Fruit fly (Drosophila melanogaster): Measurements from ENCODE around the gene Galk.

The Galk gene

DNA sequence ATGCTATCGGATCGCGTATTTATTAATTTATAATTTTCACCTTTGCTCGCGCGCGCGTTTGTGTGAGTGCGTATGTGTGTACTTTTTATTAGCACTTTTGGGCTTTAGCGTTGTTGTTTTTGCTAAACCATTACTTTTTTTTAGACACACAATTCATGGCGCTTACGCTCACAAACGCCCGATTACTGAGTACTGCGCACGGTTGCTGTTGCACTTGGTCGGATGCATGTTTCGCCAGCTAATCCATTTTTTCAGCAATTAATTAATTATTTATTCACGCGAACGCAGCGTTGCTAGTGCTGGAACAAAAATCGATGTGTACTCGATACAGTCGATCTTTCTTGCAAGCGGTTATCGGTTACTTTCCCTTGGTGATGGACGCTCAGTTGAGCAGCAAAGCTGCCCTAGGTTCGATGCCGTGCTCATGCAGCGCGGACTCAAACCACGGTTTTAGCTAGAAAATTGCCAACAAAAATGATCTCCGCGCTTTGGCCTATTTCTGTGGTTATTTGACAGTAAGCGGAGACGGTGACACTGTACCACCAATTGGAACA, 11.9 kb upstream of the Galk start, which contains the start of the genes smg and CG5087 (continued):
- peak; percentile 2 for TF ChIP-seq Six4 (GFP tag; optimal IDR thresholded peaks at IDR 0.05)
- no peak for TF ChIP-seq Oaz (GFP tag; IDR thresholded peaks at IDR 0.05)
- TF ChIP-seq toy (GFP tag; IDR thresholded peaks at IDR 0.05): no peak
- TF ChIP-seq mam (GFP tag; optimal IDR thresholded peaks at IDR 0.05): peak; percentile 72
- TF ChIP-seq CG17829 (tag; optimal IDR thresholded peaks at IDR 0.05): peak; percentile 75
- TF ChIP-seq Dll (GFP tag; IDR thresholded peaks at IDR 0.05; ENCODE audit: partially characterized antibody): peak; percentile 73
- TF ChIP-seq CG15073 (GFP tag; optimal IDR thresholded peaks at IDR 0.05): no peak
- peak; percentile 66 for TF ChIP-seq jumu (GFP tag; optimal IDR thresholded peaks at IDR 0.05)
- peak; percentile 77 for TF ChIP-seq ftz-f1 (GFP tag; optimal IDR thresholded peaks at IDR 0.05)
- TF ChIP-seq CG2712 (tag; optimal IDR thresholded peaks at IDR 0.05): peak; percentile 64
- TF ChIP-seq BtbVII (GFP tag; optimal IDR thresholded peaks at IDR 0.05): peak; percentile 14
- no peak for TF ChIP-seq Fer2 (tag; optimal IDR thresholded peaks at IDR 0.05)
- peak; percentile 73; the same call in 1 of the 2 replicates for TF ChIP-seq Bgb (GFP tag; IDR thresholded peaks at IDR 0.05; ENCODE audit: partially characterized antibody)
- TF ChIP-seq her (GFP tag; optimal IDR thresholded peaks at IDR 0.05): peak; percentile 68
- no peak for TF ChIP-seq kay (GFP tag; optimal IDR thresholded peaks at IDR 0.05)
- TF ChIP-seq Dek (tag; optimal IDR thresholded peaks at IDR 0.05): peak; percentile 59
- TF ChIP-seq Hr3 (GFP tag; optimal IDR thresholded peaks at IDR 0.05): peak; percentile 52
- peak; percentile 62 for TF ChIP-seq CoRest (tag; optimal IDR thresholded peaks at IDR 0.05)
- peak; percentile 39 for TF ChIP-seq CG9817 (tag; optimal IDR thresholded peaks at IDR 0.05)
- peak; percentile 46; the same call in 1 of the 2 replicates for TF ChIP-seq inv (GFP tag; IDR thresholded peaks at IDR 0.05; ENCODE audit: partially characterized antibody)
- TF ChIP-seq CG14965 (GFP tag; optimal IDR thresholded peaks at IDR 0.05; ENCODE audit: borderline replicate concordance): no peak
- TF ChIP-seq Rx (GFP tag; IDR thresholded peaks at IDR 0.05): no peak
- TF ChIP-seq Adf1 (GFP tag; IDR thresholded peaks at IDR 0.05): 0 out of 2 replicates have a peak, but pooled peaks have one; percentile 6
- TF ChIP-seq ems (GFP tag; optimal IDR thresholded peaks at IDR 0.05): peak; percentile 40
- TF ChIP-seq Drgx (GFP tag; IDR thresholded peaks at IDR 0.05): peak; percentile 6; the same call in 1 of the 2 replicates
- TF ChIP-seq CG8281 (tag; optimal IDR thresholded peaks at IDR 0.05): no peak
- TF ChIP-seq CG17328 (GFP tag; IDR thresholded peaks at IDR 0.05): no peak
- TF ChIP-seq vvl (GFP tag; IDR thresholded peaks at IDR 0.05): peak; percentile 85
- peak; percentile 37 for TF ChIP-seq Bdp1 (GFP tag; optimal IDR thresholded peaks at IDR 0.05)
- TF ChIP-seq CG8089 (GFP tag; optimal IDR thresholded peaks at IDR 0.05): peak; percentile 49
- TF ChIP-seq luna (GFP tag; optimal IDR thresholded peaks at IDR 0.05): no peak
- peak; percentile 72 for TF ChIP-seq phol (tag; optimal IDR thresholded peaks at IDR 0.05)
- peak; percentile 50; the same call in 1 of the 3 replicates for TF ChIP-seq CG11456 (GFP tag; IDR thresholded peaks at IDR 0.05)

DNA sequence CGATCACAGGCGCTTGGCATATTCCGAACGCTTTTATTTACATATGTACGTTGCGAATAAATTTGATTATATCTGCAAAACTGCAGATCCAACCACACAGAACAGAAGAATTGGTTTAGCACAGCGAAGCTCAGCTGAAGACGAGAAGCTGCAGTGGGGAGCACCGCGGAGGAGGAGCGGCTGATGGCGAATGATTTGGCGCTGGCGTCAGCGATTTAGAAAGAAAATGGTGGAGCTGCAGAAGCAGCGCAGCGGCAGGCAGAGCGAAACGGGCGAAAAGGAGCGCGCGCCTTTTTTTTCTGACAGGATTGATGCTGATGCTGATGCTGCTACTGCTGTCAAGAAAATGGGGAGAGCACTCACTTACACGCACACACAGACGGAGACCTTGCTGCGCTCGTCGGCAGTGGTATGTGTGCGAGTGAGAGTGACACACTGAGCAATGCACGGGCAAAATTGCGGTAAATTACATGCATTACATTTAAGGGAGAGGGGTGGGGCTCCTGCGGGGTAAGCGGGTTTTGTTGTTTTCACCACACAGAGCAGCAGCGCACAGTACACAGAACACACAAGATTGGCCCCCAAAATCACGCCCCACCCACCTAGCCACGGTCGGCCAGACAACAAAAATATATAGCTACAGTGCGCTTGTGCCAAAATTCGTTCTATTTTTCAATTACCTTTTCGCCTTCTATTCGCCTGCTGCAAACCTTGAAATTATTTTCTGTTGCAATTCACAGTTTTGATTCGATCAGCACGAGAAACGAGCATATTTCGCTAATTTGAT, 11.2 kb upstream of the Galk start:
- TF ChIP-seq MESR4 (GFP tag; optimal IDR thresholded peaks at IDR 0.05) (no peak), pfk (GFP tag; optimal IDR thresholded peaks at IDR 0.05) (no peak), CG13287 (GFP tag; IDR thresholded peaks at IDR 0.05; ENCODE audit: partially characterized antibody) (no peak), dimm (GFP tag; IDR thresholded peaks at IDR 0.05) (no peak), Mrtf (GFP tag; IDR thresholded peaks at IDR 0.05) (no peak), Dll (GFP tag; IDR thresholded peaks at IDR 0.05; ENCODE audit: partially characterized antibody) (no peak), nau (GFP tag; optimal IDR thresholded peaks at IDR 0.05) (no peak), gem (tag; optimal IDR thresholded peaks at IDR 0.05) (no peak), ftz-f1 (GFP tag; optimal IDR thresholded peaks at IDR 0.05) (no peak), mam (GFP tag; optimal IDR thresholded peaks at IDR 0.05) (no peak), da (GFP tag; optimal IDR thresholded peaks at IDR 0.05) (no peak), Elba2 (GFP tag; optimal IDR thresholded peaks at IDR 0.05) (no peak), ase (GFP tag; IDR thresholded peaks at IDR 0.05) (no peak), org-1 (GFP tag; optimal IDR thresholded peaks at IDR 0.05) (no peak), psq (GFP tag; optimal IDR thresholded peaks at IDR 0.05) (no peak), cg (GFP tag; optimal IDR thresholded peaks at IDR 0.05) (no peak), sob (GFP tag; IDR thresholded peaks at IDR 0.05) (no peak), BtbVII (GFP tag; optimal IDR thresholded peaks at IDR 0.05) (no peak), slp2 (GFP tag; optimal IDR thresholded peaks at IDR 0.05) (no peak), E2f2 (GFP tag; IDR thresholded peaks at IDR 0.05) (no peak), ind (GFP tag; optimal IDR thresholded peaks at IDR 0.05) (no peak)
